Worm (Caenorhabditis elegans) whole organism, dauer: Measurements from ENCODE around the gene C44H9.7.

Source experiments
- unc-62 ChIP-seq: sonication (generic microtip); optimal IDR thresholded peaks from 2 replicates; lab custom pipeline; 2017; ENCODE audit warnings: missing biosample characterization, missing genetic modification reagents, missing genetic modification characterization

C44H9.7 gene

DNA sequence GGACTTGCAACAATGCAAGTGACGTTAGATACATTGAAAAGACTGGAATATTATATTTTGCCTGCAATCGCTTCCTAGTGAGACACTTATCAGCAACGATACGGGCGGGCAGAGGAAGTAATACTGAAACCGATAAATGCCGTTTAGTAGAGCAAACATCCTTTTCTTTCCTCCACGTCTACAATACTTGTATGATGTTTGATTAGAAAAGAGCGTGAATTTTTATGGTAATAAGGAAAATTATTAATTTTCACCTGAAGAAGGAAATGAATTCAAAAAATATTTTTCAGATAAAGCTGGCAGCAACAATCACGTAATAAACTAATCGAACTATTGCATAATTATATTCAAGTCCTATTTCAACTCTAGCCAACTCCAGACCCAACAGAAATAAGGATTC is at the start of gene C44H9.7:
TSS of gene C44H9.7 (minus strand) at position 101 of the 400 bp plus-strand sequence.
- TF ChIP-seq unc-62 (GFP tag; lab: Kevin White, UChicago): no peak

DNA sequence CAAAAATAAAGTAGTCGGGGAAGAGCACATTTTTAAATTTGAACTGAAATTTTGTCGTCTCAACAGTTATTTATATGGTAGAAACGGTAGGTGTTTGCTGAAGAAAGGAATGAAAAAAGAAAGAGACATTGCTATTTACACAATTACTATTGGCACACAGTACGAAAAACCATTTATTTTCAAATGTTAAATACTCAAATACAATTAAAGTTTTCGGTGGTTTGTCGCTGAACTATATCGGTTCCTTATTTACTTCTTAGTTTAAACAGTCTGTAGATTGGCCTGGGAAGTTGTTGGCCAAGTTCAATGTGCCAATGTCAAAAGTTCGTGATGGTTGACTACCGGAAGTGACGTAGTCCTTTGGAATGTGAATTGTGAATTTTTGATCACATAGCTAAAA is 49.4 kb upstream of the C44H9.7 start, which contains the start of gene ttr-27:
TSS of gene ttr-27 (minus strand) at position 45 of the 400 bp plus-strand sequence.
- TF ChIP-seq unc-62 (GFP tag; lab: Kevin White, UChicago): no peak

DNA sequence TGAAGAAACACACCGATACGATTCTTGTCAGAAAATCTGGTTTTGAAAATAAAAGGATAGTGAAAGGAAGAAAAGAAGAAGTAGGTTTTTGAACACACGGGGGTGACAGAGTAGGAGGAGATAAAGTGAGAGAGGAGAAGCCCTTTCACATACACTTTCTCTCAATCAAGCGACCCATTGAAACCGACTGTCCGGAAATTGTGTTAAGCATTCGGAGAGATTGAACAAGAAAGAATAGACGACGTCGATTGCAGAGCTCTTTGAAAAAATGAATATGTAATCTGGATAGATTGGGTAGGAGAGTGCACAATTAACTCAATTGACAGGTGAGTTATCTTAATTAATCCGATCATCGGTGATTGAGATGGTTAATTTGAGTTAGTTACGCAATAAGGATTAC is 46.6 kb upstream of the C44H9.7 start:
- TF ChIP-seq unc-62 (GFP tag; lab: Kevin White, UChicago): no peak

DNA sequence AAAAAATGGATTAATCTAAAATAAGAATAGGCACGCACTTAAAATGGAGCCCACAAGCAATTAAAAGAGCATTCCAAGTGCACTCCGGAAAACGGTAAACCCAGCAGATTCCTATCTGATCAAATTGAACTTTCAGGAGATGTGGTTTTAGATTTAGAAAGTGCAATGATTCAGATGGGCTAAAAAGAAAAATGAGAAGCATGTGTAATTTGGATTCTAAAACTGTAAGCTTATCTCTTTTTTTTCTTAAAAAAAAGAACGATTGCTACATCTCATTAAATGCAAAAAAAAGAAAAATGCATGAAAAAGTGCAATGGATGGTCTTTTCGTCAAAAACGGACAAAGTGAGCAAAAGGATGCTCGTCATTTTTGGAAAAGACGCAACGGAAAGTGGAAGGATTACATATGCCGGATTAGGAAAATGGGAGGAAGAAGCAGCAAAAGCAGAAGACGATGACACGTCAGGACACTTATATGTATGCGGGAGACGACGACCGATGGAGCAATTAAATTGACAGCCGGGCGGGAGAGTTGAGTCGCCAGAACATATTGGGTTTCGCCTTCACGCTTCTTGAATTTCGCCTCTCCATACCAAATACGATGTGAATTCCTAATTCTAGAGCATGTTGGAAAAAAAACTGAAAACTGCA is 44.0 kb upstream of the C44H9.7 start:
- no peak for TF ChIP-seq unc-62 (GFP tag; lab: Kevin White, UChicago)

DNA sequence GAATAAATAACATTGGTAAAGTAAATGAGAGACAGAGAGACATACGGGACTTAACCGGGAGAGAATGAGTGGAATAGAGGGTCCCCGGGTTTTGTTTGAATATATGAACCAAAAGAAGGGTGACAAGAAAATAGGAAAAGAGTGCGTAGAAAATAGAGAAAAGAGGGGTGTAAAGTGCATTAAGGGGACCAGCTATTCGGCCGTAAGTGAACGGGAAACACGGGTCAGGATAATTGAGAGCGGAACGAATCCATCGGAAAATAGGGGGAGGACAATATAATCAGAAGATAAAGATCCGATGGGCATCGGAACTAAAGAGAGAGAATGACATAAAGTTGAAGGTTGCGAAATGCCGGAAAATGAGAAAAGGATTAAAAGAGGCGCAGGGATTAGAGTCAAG is 42.7 kb upstream of the C44H9.7 start:
- TF ChIP-seq unc-62 (GFP tag; lab: Kevin White, UChicago): no peak

DNA sequence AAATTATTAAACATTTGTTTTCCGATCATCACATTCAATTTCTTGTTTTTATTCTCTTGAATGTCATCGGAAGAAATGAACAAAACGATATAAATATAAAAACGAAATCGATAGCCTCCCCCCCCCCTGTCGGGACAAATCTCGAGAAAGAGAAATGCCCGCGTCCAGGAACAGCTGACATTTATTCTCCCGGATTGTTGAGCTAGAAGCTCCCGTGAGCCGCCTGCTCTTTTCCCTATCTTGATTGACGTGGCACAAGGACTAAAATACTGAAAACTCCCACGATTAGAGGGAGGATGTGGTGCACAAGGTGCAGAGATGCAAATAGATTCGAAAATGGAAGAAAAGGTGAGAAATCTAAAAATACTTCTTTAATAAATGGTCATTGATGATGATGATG is 42.2 kb upstream of the C44H9.7 start:
- no peak for TF ChIP-seq unc-62 (GFP tag; lab: Kevin White, UChicago)

DNA sequence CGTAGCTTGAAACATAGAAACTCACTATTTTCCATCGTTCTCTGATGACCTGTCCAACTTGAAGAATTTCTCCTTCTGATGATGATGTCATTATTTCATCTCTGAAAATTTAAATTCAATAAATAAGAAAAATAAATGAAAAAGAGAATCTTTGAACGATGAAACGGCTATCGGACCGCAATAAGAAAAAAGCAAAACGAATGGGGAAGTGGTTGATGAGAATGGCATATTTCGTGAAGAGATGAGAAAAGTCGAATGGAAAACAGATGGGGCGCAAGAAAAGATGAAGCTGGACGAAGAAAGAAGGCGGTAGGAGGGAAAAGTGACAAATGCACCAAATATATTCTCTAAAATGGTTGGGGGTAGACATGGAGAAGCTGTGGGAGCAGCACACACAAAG is 41.1 kb upstream of the C44H9.7 start, which contains the start of gene ttbk-7:
TSS of gene ttbk-7 (minus strand) at position 101 of the 400 bp plus-strand sequence.
- TF ChIP-seq unc-62 (GFP tag; lab: Kevin White, UChicago): no peak

DNA sequence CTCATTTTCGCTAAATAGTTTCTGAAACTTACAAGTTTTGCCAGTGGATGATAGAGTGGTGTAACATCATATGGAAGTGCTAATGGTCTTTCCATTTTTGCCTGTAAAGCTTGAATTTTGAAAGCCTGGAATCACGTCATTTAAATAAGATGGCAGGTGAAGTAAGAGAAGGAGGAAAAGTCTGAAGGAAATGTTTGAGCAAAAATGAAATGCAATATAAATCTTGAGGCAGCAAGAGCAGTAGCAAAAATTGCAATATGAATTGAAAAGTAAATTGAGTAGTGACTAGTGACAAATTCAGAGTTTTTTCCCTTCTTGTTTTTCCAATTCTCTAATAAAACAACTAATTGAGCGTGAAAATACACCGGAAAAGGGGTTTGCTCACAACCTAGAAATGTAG is 31.2 kb upstream of the C44H9.7 start, which contains the start of gene glb-24:
TSS of gene glb-24 (minus strand) at position 101 of the 400 bp plus-strand sequence.
- TF ChIP-seq unc-62 (GFP tag; lab: Kevin White, UChicago): no peak

DNA sequence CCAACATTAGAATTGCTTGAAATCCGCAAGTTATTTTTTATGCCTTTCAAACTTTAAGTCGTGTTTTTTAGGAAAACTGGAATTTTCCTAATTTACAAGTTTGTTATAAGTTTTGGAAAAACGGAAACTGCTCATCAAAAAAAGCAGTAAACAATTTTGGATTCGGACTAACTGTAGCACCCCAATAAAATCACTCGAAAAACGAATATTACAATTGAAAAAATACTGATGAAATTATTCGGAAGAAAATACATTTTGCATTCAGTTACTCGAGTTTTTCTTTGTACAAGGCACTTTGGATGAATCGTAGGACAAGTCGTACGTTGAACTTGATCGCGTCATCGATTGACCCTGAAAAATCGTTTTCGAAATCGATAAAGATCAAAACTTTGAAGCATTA is 27.7 kb upstream of the C44H9.7 start:
- TF ChIP-seq unc-62 (GFP tag; lab: Kevin White, UChicago): no peak

DNA sequence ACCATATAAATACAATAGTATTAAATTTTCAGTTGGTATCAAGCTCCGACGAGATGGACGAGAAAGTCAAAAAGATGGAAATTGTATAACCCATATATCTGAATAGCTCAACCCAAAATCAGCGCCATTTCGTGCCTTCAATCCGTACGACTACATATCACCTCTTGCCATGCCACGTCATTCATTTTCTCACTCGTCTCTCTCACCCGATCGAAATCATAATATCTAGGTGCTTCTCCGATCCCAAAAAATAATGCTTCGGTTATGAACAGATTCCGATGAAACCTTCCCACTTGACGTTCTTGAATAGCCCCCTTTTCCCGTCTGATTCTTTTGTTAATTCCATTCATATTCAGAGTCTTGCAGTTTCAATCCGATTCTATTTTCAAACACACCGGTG is 26.7 kb upstream of the C44H9.7 start:
- no peak for TF ChIP-seq unc-62 (GFP tag; lab: Kevin White, UChicago)

DNA sequence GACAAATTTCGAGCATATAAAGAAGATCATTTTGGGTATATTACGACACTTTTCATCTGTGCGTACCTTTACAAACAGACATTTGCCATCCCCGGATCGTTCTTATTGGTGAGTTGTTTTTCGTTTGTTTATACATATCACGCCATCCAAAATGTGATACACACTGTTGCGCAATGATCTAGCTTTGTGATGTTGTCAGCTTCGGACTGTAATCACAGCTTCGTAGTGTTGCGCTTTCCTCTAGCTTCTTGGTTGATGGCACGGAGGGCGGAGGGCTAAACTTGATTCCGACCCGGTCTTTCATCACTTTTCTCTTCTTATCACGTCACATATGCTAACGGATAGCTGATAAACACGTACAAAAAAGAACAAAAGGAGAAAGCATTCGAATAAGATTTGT is 24.7 kb upstream of the C44H9.7 start:
- TF ChIP-seq unc-62 (GFP tag; lab: Kevin White, UChicago): no peak

DNA sequence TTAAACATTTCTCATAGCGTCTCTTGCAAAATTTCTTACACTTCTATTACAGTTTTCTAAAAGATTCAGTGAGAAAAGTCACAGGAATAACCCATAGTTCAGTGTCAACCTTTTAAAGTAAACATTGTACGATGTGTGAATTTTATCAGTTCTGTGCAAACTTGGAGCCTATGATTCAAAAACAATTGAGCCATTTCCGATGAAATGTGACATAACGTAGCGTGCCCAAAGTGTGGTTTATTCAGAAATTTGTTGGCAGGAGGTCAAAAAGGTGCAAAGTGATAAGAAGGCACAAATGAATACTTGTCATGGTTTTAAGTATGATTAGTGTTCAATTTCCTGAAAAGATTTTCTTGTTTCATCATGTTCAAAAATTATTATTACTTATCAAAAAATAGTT is 22.9 kb upstream of the C44H9.7 start:
- no peak for TF ChIP-seq unc-62 (GFP tag; lab: Kevin White, UChicago)

DNA sequence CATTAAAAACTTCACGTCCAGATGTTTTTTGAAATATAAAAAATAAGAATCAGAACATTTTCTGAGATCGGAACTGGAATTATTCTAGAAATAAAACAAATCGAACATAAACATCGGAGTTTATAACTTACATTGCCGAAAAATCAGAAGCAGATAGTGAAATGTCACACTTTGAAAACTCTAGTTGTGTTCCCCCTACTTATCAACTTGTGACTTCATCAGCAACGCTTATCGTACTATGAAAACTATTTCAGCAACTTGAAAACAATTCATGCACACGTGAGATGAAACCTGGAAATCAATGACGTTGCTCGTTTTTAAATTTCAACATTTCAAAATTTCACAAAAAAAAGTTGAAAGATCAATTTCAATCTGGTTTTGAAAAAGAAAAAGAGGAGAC is 22.0 kb upstream of the C44H9.7 start:
- no peak for TF ChIP-seq unc-62 (GFP tag; lab: Kevin White, UChicago)

DNA sequence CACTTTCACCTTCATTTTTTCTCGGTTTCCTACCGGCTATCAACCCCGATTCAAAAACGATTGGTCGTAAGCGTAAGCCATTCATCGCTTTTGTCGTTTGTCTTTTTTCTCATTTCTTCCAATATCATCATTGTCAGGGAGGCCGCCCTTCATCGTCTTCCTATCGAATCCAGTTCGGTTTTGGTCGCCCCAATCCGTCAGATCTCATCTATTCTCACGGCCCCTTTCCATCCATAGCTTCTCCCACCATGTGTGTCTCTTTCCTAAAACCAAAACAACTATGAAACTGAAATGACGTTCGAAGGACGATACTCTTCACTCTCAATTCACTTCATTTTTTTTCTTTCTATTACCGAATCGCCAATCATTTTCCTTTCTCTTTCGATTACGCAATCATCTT is 21.2 kb upstream of the C44H9.7 start:
- no peak for TF ChIP-seq unc-62 (GFP tag; lab: Kevin White, UChicago)

DNA sequence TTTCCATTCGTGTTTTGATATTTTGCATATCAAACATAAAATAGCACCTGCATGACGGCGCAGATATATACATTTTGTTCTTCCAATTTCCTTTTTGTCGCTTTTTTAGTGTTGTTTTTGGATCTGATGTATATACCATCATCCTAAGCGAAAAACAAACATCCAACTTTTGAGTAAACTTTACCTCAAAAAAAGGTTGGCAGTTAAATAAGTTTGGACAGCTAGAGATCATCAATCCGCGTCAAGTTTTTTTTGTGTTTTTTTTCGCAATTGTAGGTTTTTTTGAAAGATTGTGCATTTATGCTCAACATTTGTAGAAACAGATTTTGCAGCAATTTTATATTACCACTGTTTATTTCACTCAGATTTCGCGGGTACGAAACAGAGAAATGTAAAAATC is 17.1 kb upstream of the C44H9.7 start, which contains the start of gene bus-19:
TSS of gene bus-19 (plus strand) at position 301 of the 400 bp plus-strand sequence.
- TF ChIP-seq unc-62 (GFP tag; lab: Kevin White, UChicago): no peak

DNA sequence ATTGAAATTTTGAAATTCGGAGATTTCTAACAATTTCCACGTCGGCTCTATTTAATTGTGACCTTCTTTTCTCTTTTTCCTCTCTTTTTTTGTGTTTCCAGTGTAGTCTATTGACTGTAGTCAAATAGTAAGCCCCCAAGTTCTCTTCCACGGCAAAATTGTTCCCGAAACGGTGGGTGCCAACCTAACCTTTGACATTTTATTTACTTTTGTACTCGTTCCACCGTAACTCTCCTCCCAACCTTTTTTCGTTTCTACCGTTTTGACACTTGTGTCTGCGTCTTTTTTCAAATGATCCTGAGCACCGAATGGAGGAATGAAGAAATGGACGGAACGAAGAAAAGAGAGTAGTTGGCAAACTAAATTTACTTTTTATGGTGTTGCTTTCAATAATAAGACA is 16.1 kb upstream of the C44H9.7 start:
- no peak for TF ChIP-seq unc-62 (GFP tag; lab: Kevin White, UChicago)

DNA sequence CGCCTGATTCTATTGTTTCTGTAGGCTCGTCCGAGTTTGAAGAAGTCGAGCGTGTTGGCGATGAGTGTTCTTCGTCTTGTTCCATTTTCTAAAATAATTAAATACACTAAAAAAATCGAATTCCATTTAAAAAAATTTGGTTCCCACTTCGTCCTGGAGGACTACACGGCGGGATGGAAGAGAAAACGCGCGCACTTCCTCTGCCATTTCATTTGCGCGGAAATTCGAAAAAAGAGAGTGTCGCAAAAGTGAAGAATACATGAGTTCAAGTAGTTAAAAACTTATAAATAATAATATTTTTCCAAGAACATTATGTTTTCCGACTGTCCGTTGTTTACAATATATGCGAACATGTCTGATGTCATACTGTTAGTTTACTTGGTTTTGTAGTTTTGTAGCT is 15.3 kb upstream of the C44H9.7 start, which contains the start of gene T07F10.3:
TSS of gene T07F10.3 (minus strand) at position 98 of the 400 bp plus-strand sequence.
- no peak for TF ChIP-seq unc-62 (GFP tag; lab: Kevin White, UChicago)
